Fruit fly (Drosophila melanogaster) whole organism, embryonic: Measurements from ENCODE around the gene Ptpmeg2.

Source experiments
- Adf1 ChIP-seq: fragments of 200-800 bp; sonication (Bioruptor generic); IDR thresholded peaks from 2 replicates; pipeline ENCODE4 v1.3.6; 2022; ENCODE audit warnings: missing biosample characterization, missing genetic modification characterization
- CG10565 ChIP-seq: fragments of 200-800 bp; sonication (Bioruptor generic); optimal IDR thresholded peaks from 3 replicates; lab custom pipeline; 2016; ENCODE audit warnings: missing biosample characterization, mild to moderate bottlenecking, missing genetic modification characterization
- CG14441 ChIP-seq: fragments of 200-800 bp; sonication (Bioruptor generic); IDR thresholded peaks from 2 replicates; pipeline ENCODE4 v1.3.6; 2022; ENCODE audit warnings: missing biosample characterization, missing genetic modification characterization
- CG1602 ChIP-seq: fragments of 200-800 bp; sonication (Bioruptor generic); optimal IDR thresholded peaks from 3 replicates; lab custom pipeline; 2016; ENCODE audit warnings: missing biosample characterization, missing genetic modification characterization
- CG17361 ChIP-seq: fragments of 200-800 bp; sonication (Bioruptor generic); IDR thresholded peaks from 3 replicates; pipeline ENCODE4 v1.3.6; 2022; ENCODE audit warnings: missing biosample characterization, missing genetic modification characterization
- CG2875 ChIP-seq: fragments of 200-800 bp; sonication (Bioruptor generic); optimal IDR thresholded peaks from 2 replicates; lab custom pipeline; 2017; ENCODE audit warnings: missing biosample characterization, mild to moderate bottlenecking, missing genetic modification characterization, missing genetic modification reagents
- CG32767 ChIP-seq: fragments of 200-800 bp; sonication (Bioruptor generic); IDR thresholded peaks from 2 replicates; pipeline ENCODE4 v1.3.6; 2022; ENCODE audit warnings: missing biosample characterization, missing genetic modification characterization
- CG4360 ChIP-seq: fragments of 200-800 bp; sonication (Bioruptor generic); IDR thresholded peaks from 2 replicates; pipeline ENCODE4 v1.3.6; 2022; ENCODE audit warnings: missing biosample characterization, missing genetic modification characterization
- CG43689 ChIP-seq: fragments of 200-800 bp; sonication (Bioruptor generic); IDR thresholded peaks from 2 replicates; pipeline ENCODE4 v1.3.6; 2022; ENCODE audit warnings: missing biosample characterization, missing genetic modification characterization
- CG6813 ChIP-seq: fragments of 200-800 bp; sonication (Bioruptor generic); optimal IDR thresholded peaks from 2 replicates; lab custom pipeline; 2017; ENCODE audit warnings: missing biosample characterization, missing genetic modification characterization, mild to moderate bottlenecking, moderate library complexity, missing genetic modification reagents
- CG8089 ChIP-seq: fragments of 200-800 bp; sonication (Bioruptor generic); optimal IDR thresholded peaks from 3 replicates; lab custom pipeline; 2016; ENCODE audit warnings: missing biosample characterization, missing genetic modification characterization
- CG8290 ChIP-seq, 3 experiments: fragments of 200-800 bp; sonication (Bioruptor generic); optimal IDR thresholded peaks; 2 replicates each; lab custom pipeline; 2016 to 2019; ENCODE audit warnings: missing biosample characterization in 3 of 3, missing genetic modification characterization in 3 of 3, mild to moderate bottlenecking in 2 of 3, moderate library complexity in 1 of 3
- CG9215 ChIP-seq: fragments of 200-800 bp; sonication (Bioruptor generic); IDR thresholded peaks from 2 replicates; pipeline ENCODE4 v1.3.6; 2022; ENCODE audit warnings: missing biosample characterization, missing genetic modification characterization
- CG9437 ChIP-seq: fragments of 200-800 bp; sonication (Bioruptor generic); optimal IDR thresholded peaks from 2 replicates; lab custom pipeline; 2018; ENCODE audit warnings: missing biosample characterization, mild to moderate bottlenecking, missing genetic modification characterization
- CG9932 ChIP-seq: fragments of 200-800 bp; sonication (Bioruptor generic); IDR thresholded peaks from 2 replicates; pipeline ENCODE4 v1.3.6; 2022; ENCODE audit warnings: missing biosample characterization, missing genetic modification characterization
- D ChIP-seq, 2 experiments: fragments of 200-800 bp in 1 of 2; fragments of >200 bp in 1 of 2; sonication (Bioruptor generic) in 1 of 2; optimal IDR thresholded peaks; 2 replicates in 1 of 2; 3 replicates in 1 of 2; lab custom pipeline; 2017; ENCODE audit warnings: mild to moderate bottlenecking in 1 of 2, missing biosample characterization in 1 of 2, missing genetic modification characterization in 1 of 2, missing genetic modification reagents in 1 of 2
- Dip3 ChIP-seq: fragments of 200-800 bp; sonication (Bioruptor generic); optimal IDR thresholded peaks from 3 replicates; lab custom pipeline; 2016; ENCODE audit warnings: missing biosample characterization, missing genetic modification characterization
- Drgx ChIP-seq: fragments of 200-800 bp; sonication (Bioruptor generic); IDR thresholded peaks from 2 replicates; pipeline ENCODE4 v1.3.6; 2022; ENCODE audit warnings: missing biosample characterization, missing genetic modification characterization
- Fer2 ChIP-seq: fragments of 200-800 bp; sonication (Bioruptor generic); optimal IDR thresholded peaks from 2 replicates; lab custom pipeline; 2018; ENCODE audit warnings: missing biosample characterization, mild to moderate bottlenecking, missing genetic modification characterization, moderate library complexity
- H15 ChIP-seq: fragments of 200-800 bp; sonication (Bioruptor generic); IDR thresholded peaks from 3 replicates; pipeline ENCODE4 v1.3.6; 2022; ENCODE audit warnings: missing biosample characterization, missing genetic modification characterization
- HHEX ChIP-seq: fragments of 200-800 bp; sonication (Bioruptor generic); optimal IDR thresholded peaks from 3 replicates; lab custom pipeline; 2017; ENCODE audit warnings: missing biosample characterization, mild to moderate bottlenecking, missing genetic modification characterization, missing genetic modification reagents
- Hr3 ChIP-seq: fragments of 200-800 bp; sonication (Bioruptor generic); optimal IDR thresholded peaks from 3 replicates; lab custom pipeline; 2016; ENCODE audit warnings: missing biosample characterization, missing genetic modification characterization
- Hr39 ChIP-seq: fragments of >200 bp; optimal IDR thresholded peaks from 2 replicates; lab custom pipeline; 2017
- Lpt ChIP-seq: fragments of >200 bp; optimal IDR thresholded peaks from 2 replicates; lab custom pipeline; 2018; ENCODE audit warnings: missing biosample characterization, missing genetic modification characterization
- Mrtf ChIP-seq: fragments of 200-800 bp; sonication (Bioruptor generic); IDR thresholded peaks from 3 replicates; pipeline ENCODE4 v1.3.6; 2022; ENCODE audit warnings: missing biosample characterization, missing genetic modification characterization
- Rx ChIP-seq: fragments of 200-800 bp; sonication (Bioruptor generic); IDR thresholded peaks from 2 replicates; pipeline ENCODE4 v1.3.6; 2022; ENCODE audit warnings: missing biosample characterization, missing genetic modification characterization
- Sin3A ChIP-seq: fragments of >200 bp; optimal IDR thresholded peaks from 2 replicates; lab custom pipeline; 2018
- Xbp1 ChIP-seq: fragments of 200-800 bp; sonication (Bioruptor generic); optimal IDR thresholded peaks from 3 replicates; lab custom pipeline; 2016; ENCODE audit warnings: missing biosample characterization, mild to moderate bottlenecking, missing genetic modification characterization
- amos ChIP-seq: fragments of 200-800 bp; sonication (Bioruptor generic); IDR thresholded peaks from 2 replicates; pipeline ENCODE4 v1.3.6; 2022; ENCODE audit warnings: missing biosample characterization, missing genetic modification characterization; ENCODE audit not compliant: partially characterized antibody
- ase ChIP-seq: fragments of 200-800 bp; sonication (Bioruptor generic); IDR thresholded peaks from 3 replicates; pipeline ENCODE4 v1.3.6; 2022; ENCODE audit warnings: missing biosample characterization, missing genetic modification characterization
- crc ChIP-seq: fragments of 200-800 bp; sonication (Bioruptor generic); optimal IDR thresholded peaks from 2 replicates; lab custom pipeline; 2016; ENCODE audit warnings: missing biosample characterization, missing genetic modification characterization
- dan ChIP-seq: fragments of 200-800 bp; sonication (Bioruptor generic); IDR thresholded peaks from 2 replicates; pipeline ENCODE4 v1.3.6; 2022; ENCODE audit warnings: missing biosample characterization, missing genetic modification characterization
- dpn ChIP-seq, 2 experiments: fragments of 200-800 bp; sonication (Bioruptor generic); optimal IDR thresholded peaks; 3 replicates each; lab custom pipeline; 2016; ENCODE audit warnings: missing biosample characterization in 2 of 2, missing genetic modification characterization in 2 of 2
- dysf ChIP-seq: fragments of 200-800 bp; sonication (Bioruptor generic); IDR thresholded peaks from 3 replicates; pipeline ENCODE4 v1.3.6; 2022; ENCODE audit warnings: missing biosample characterization, missing genetic modification characterization
- fd64A ChIP-seq: fragments of 200-800 bp; sonication (Bioruptor generic); optimal IDR thresholded peaks from 3 replicates; lab custom pipeline; 2018; ENCODE audit warnings: missing biosample characterization, mild to moderate bottlenecking, missing genetic modification characterization
- grau ChIP-seq: fragments of 200-800 bp; optimal IDR thresholded peaks from 3 replicates; lab custom pipeline; 2019; ENCODE audit warnings: missing biosample characterization, mild to moderate bottlenecking, missing genetic modification characterization, moderate library complexity
- hb ChIP-seq: fragments of 200-800 bp; sonication (Bioruptor generic); IDR thresholded peaks from 3 replicates; pipeline ENCODE4 v1.3.6; 2022; ENCODE audit warnings: missing biosample characterization, missing genetic modification characterization; ENCODE audit not compliant: partially characterized antibody
- lilli ChIP-seq: fragments of 200-800 bp; sonication (Bioruptor generic); optimal IDR thresholded peaks from 3 replicates; lab custom pipeline; 2016; ENCODE audit warnings: missing biosample characterization, missing genetic modification characterization
- lmd ChIP-seq: fragments of 200-800 bp; sonication (Bioruptor generic); IDR thresholded peaks from 2 replicates; pipeline ENCODE4 v1.3.6; 2022; ENCODE audit warnings: missing biosample characterization, missing genetic modification characterization
- mam ChIP-seq: fragments of 200-800 bp; sonication (Bioruptor generic); optimal IDR thresholded peaks from 3 replicates; lab custom pipeline; 2016; ENCODE audit warnings: missing biosample characterization, missing genetic modification characterization
- pan ChIP-seq, 4 experiments: fragments of >200 bp in 3 of 4; fragments of 200-800 bp in 1 of 4; sonication (Bioruptor generic) in 1 of 4; optimal IDR thresholded peaks in 3 of 4; IDR thresholded peaks in 1 of 4; 2 replicates each; pipeline versions ENCODE4 v1.3.6 to Lab custom; 2017 to 2022; ENCODE audit warnings: missing biosample characterization in 2 of 4, missing genetic modification characterization in 2 of 4, mixed read lengths in 1 of 4
- pfk ChIP-seq: fragments of 200-800 bp; sonication (Bioruptor generic); optimal IDR thresholded peaks from 2 replicates; lab custom pipeline; 2018; ENCODE audit warnings: missing biosample characterization, mild to moderate bottlenecking, missing genetic modification characterization, moderate library complexity
- pho ChIP-seq: fragments of 200-800 bp; sonication (Bioruptor generic); optimal IDR thresholded peaks from 2 replicates; lab custom pipeline; 2016; ENCODE audit warnings: missing biosample characterization, missing genetic modification characterization
- ranshi ChIP-seq: fragments of 200-800 bp; sonication (Bioruptor generic); IDR thresholded peaks from 2 replicates; pipeline ENCODE4 v1.3.6; 2022; ENCODE audit warnings: missing biosample characterization, missing genetic modification characterization
- ro ChIP-seq: fragments of 200-800 bp; sonication (Bioruptor generic); IDR thresholded peaks from 2 replicates; pipeline ENCODE4 v1.3.6; 2022; ENCODE audit warnings: missing biosample characterization, missing genetic modification characterization
- sim ChIP-seq: fragments of 200-800 bp; sonication (Bioruptor generic); IDR thresholded peaks from 2 replicates; pipeline ENCODE4 v1.3.6; 2022; ENCODE audit warnings: missing biosample characterization, missing genetic modification characterization
- ssp ChIP-seq: fragments of 200-800 bp; sonication (Bioruptor generic); IDR thresholded peaks from 2 replicates; pipeline ENCODE4 v1.3.6; 2022; ENCODE audit warnings: missing biosample characterization, missing genetic modification characterization
- trem ChIP-seq: fragments of 200-800 bp; optimal IDR thresholded peaks from 3 replicates; lab custom pipeline; 2019; ENCODE audit warnings: missing biosample characterization, mild to moderate bottlenecking, missing genetic modification characterization, moderate library complexity
- wdn ChIP-seq: fragments of 200-800 bp; sonication (Bioruptor generic); IDR thresholded peaks from 2 replicates; pipeline ENCODE4 v1.3.6; 2022; ENCODE audit warnings: missing biosample characterization, missing genetic modification characterization
- zf30C ChIP-seq: fragments of 200-800 bp; sonication (Bioruptor generic); optimal IDR thresholded peaks from 3 replicates; lab custom pipeline; 2018; ENCODE audit warnings: missing biosample characterization, mild to moderate bottlenecking, missing genetic modification characterization

The Ptpmeg2 gene

dm6 chrX:9641184-9641772 lies 17.7 kb downstream of the Ptpmeg2 start (continued):
- TF ChIP-seq sim (GFP tag; lab: Robert Waterston, UW), result no peak
- TF ChIP-seq dpn (GFP tag; optimal IDR thresholded peaks at IDR 0.05; lab: Kevin White, UChicago), result peak; percentile 20 to 51
- TF ChIP-seq CG10565 (GFP tag; lab: Kevin White, UChicago), result no peak
- peak; percentile 76 for TF ChIP-seq ranshi (GFP tag; lab: Robert Waterston, UW)
- peak; percentile 34 for TF ChIP-seq mam (GFP tag; lab: Kevin White, UChicago)
- TF ChIP-seq Drgx (GFP tag; lab: Robert Waterston, UW), result no peak
- peak; percentile 74 for TF ChIP-seq lmd (GFP tag; lab: Robert Waterston, UW)
- TF ChIP-seq CG8290 (GFP tag; optimal IDR thresholded peaks at IDR 0.05; lab: Kevin White, UChicago), result no peak
- peak in 1 of 2 experiments; percentile 31 for TF ChIP-seq CG8290 (tag; optimal IDR thresholded peaks at IDR 0.05; lab: Kevin White, UChicago)
- no peak for TF ChIP-seq CG8089 (GFP tag; lab: Kevin White, UChicago)
- peak; percentile 31; the same call in 1 of the 2 replicates for TF ChIP-seq Adf1 (GFP tag; lab: Robert Waterston, UW)
- no peak for TF ChIP-seq pho (GFP tag; lab: Kevin White, UChicago)
- no peak for TF ChIP-seq CG2875
- peak; percentile 54 for TF ChIP-seq CG9437
- TF ChIP-seq Mrtf (GFP tag; lab: Robert Waterston, UW), result no peak
- no peak for TF ChIP-seq ro (GFP tag; lab: Robert Waterston, UW)
- 0 out of 3 replicates have a peak, but pooled peaks have one; percentile 24 for TF ChIP-seq H15 (GFP tag; lab: Robert Waterston, UW)
- no peak for TF ChIP-seq ssp (GFP tag; lab: Robert Waterston, UW)
- peak; percentile 45 for TF ChIP-seq Hr3 (GFP tag; lab: Kevin White, UChicago)
- no peak for TF ChIP-seq dan (GFP tag; lab: Robert Waterston, UW)
- TF ChIP-seq Hr39 (lab: Kevin White, UChicago), result no peak
- TF ChIP-seq pan (optimal IDR thresholded peaks at IDR 0.05; lab: Kevin White, UChicago), result no peak
- peak in 1 of 2 experiments; percentile 37 for TF ChIP-seq pan (GFP tag; optimal IDR thresholded peaks at IDR 0.05 in 1 of 2, IDR thresholded peaks at IDR 0.05 in 1 of 2)
- peak; percentile 64; the same call in 1 of the 2 replicates for TF ChIP-seq CG32767
- TF ChIP-seq Xbp1, result peak; percentile 64
- no peak for TF ChIP-seq zf30C (GFP tag; lab: Kevin White, UChicago)
- TF ChIP-seq CG6813 (GFP tag; lab: Kevin White, UChicago), result peak; percentile 76
- TF ChIP-seq Rx (GFP tag; lab: Robert Waterston, UW), result no peak
- no peak for TF ChIP-seq crc
- TF ChIP-seq amos (GFP tag; lab: Robert Waterston, UW), result no peak
- peak; percentile 60 for TF ChIP-seq HHEX (GFP tag; lab: Kevin White, UChicago)
- TF ChIP-seq fd64A (GFP tag; lab: Kevin White, UChicago), result no peak
- peak; percentile 64; the same call in 1 of the 2 replicates for TF ChIP-seq wdn
- TF ChIP-seq pfk, result no peak
- no peak for TF ChIP-seq D (optimal IDR thresholded peaks at IDR 0.05; lab: Kevin White, UChicago)
- TF ChIP-seq D (GFP tag; optimal IDR thresholded peaks at IDR 0.05; lab: Kevin White, UChicago), result no peak
- TF ChIP-seq Lpt (GFP tag; lab: Kevin White, UChicago), result no peak
- TF ChIP-seq ase (GFP tag; lab: Robert Waterston, UW), result peak; percentile 66; the same call in 1 of the 3 replicates
- no peak for TF ChIP-seq trem (tag; lab: Kevin White, UChicago)
- peak; percentile 89 for TF ChIP-seq grau (tag; lab: Kevin White, UChicago)
- peak; percentile 13 for TF ChIP-seq CG1602 (GFP tag; lab: Kevin White, UChicago)
- TF ChIP-seq dysf (GFP tag; lab: Robert Waterston, UW), result peak; percentile 80; the same call in 2 of the 3 replicates
- TF ChIP-seq lilli (GFP tag; lab: Kevin White, UChicago), result peak; percentile 64
- TF ChIP-seq CG4360, result no peak
- peak; percentile 75 for TF ChIP-seq CG9932 (GFP tag; lab: Robert Waterston, UW)
- no peak for TF ChIP-seq Sin3A (lab: Kevin White, UChicago)
- TF ChIP-seq CG9215, result peak; percentile 65
- no peak for TF ChIP-seq CG43689 (GFP tag; lab: Robert Waterston, UW)
- TF ChIP-seq CG17361 (GFP tag; lab: Robert Waterston, UW), result peak; percentile 48; the same call in 1 of the 3 replicates
- TF ChIP-seq Fer2 (tag; lab: Kevin White, UChicago), result peak; percentile 20
- TF ChIP-seq CG14441 (GFP tag; lab: Robert Waterston, UW), result peak; percentile 58
- no peak for TF ChIP-seq hb (GFP tag; lab: Robert Waterston, UW)
- TF ChIP-seq Dip3, result peak; percentile 6
